Worm (Caenorhabditis elegans): ENCODE results near the gene F18C5.10.

F18C5.10 gene

DNA sequence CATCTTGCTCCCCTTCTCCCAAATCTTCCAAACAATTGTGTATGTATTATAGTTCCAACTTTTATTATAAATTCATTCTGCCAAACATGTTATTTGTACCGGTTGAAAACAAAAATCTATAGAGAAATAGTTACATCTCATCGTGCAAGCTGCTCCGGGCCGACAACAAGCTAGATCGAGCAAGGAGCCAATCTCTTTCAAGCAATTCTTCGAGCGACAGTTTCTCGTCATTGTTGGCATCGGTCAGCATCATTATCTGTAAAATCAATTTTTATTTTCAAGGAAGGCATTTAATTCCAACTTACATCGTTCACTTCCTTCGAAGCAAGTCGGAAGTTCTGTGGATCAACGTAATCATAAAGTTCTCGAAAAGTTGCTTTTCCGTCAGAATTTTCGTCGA is 29.8 kb upstream of the F18C5.10 start:
- TF ChIP-seq lsl-1 (GFP tag; optimal IDR thresholded peaks at IDR 0.05) (no peak), ceh-40 (GFP tag; IDR thresholded peaks at IDR 0.05) (no peak), nhr-90 (tag; optimal IDR thresholded peaks at IDR 0.05) (peak; percentile 15), tlf-1 (GFP tag; optimal IDR thresholded peaks at IDR 0.05) (no peak), dox-1 (GFP tag; IDR thresholded peaks at IDR 0.05) (0 out of 2 replicates have a peak, but pooled peaks have one; percentile 9), aptf-2 (GFP tag; conservative IDR thresholded peaks at IDR 0.05) (no peak), F52B5.7 (tag; optimal IDR thresholded peaks at IDR 0.05) (peak; percentile 42), F23B12.7 (tag; optimal IDR thresholded peaks at IDR 0.05; ENCODE audit: insufficient read depth) (no peak), nfyb-1 (GFP tag; IDR thresholded peaks at IDR 0.05) (peak; percentile 72; the same call in 1 of the 2 replicates), mxl-1 (tag; optimal IDR thresholded peaks at IDR 0.05) (peak; percentile 26), hlh-26 (GFP tag; conservative IDR thresholded peaks at IDR 0.05) (no peak), Y95B8A.8 (GFP tag; IDR thresholded peaks at IDR 0.05) (0 out of 2 replicates have a peak, but pooled peaks have one; percentile 53), sptf-2 (GFP tag; optimal IDR thresholded peaks at IDR 0.05) (no peak), ceh-27 (GFP tag; optimal IDR thresholded peaks at IDR 0.05) (no peak), hmg-20 (GFP tag; IDR thresholded peaks at IDR 0.05) (no peak), lin-26 (GFP tag; IDR thresholded peaks at IDR 0.05) (no peak), K12H6.12 (tag; optimal IDR thresholded peaks at IDR 0.05) (no peak), snpc-1.1 (tag; optimal IDR thresholded peaks at IDR 0.05; ENCODE audit: insufficient read depth) (no peak), madf-6 (GFP tag; IDR thresholded peaks at IDR 0.05) (0 out of 2 replicates have a peak, but pooled peaks have one; percentile 33), hmg-1.2 (GFP tag; IDR thresholded peaks at IDR 0.05) (peak; percentile 21; the same call in 1 of the 2 replicates), T26A5.8 (tag; optimal IDR thresholded peaks at IDR 0.05) (peak; percentile 54), F57C9.4 (tag; optimal IDR thresholded peaks at IDR 0.05) (no peak), lin-35 (GFP tag; optimal IDR thresholded peaks at IDR 0.05) (no peak), egl-44 (GFP tag; IDR thresholded peaks at IDR 0.05) (no peak), mes-4 (tag; optimal IDR thresholded peaks at IDR 0.05) (no peak), hsf-1 (GFP tag; IDR thresholded peaks at IDR 0.05) (no peak), T07F8.4 (tag; optimal IDR thresholded peaks at IDR 0.05) (no peak), ztf-3 (GFP tag; optimal IDR thresholded peaks at IDR 0.05) (no peak), cebp-1 (GFP tag; IDR thresholded peaks at IDR 0.05) (no peak), cebp-1 (tag; optimal IDR thresholded peaks at IDR 0.05) (peak; percentile 46), him-1 (tag; optimal IDR thresholded peaks at IDR 0.05) (no peak), mcd-1 (GFP tag; IDR thresholded peaks at IDR 0.05) (no peak), B0336.3 (GFP tag; IDR thresholded peaks at IDR 0.05) (peak; percentile 55; the same call in 1 of the 2 replicates), lsy-27 (tag; optimal IDR thresholded peaks at IDR 0.05; ENCODE audit: borderline replicate concordance, insufficient read depth) (no peak), F39B2.1 (GFP tag; IDR thresholded peaks at IDR 0.05) (no peak), K11D2.4 (GFP tag; IDR thresholded peaks at IDR 0.05) (0 out of 2 replicates have a peak, but pooled peaks have one; percentile 15), hrde-1 (tag; optimal IDR thresholded peaks at IDR 0.05; ENCODE audit: borderline replicate concordance) (peak; percentile 26), ceh-79 (tag; optimal IDR thresholded peaks at IDR 0.05) (no peak), fkh-3 (tag; optimal IDR thresholded peaks at IDR 0.05) (no peak), attf-6 (GFP tag; IDR thresholded peaks at IDR 0.05) (no peak), ekl-4 (GFP tag; IDR thresholded peaks at IDR 0.05) (0 out of 2 replicates have a peak, but pooled peaks have one; percentile 27), Y79H2A.3 (GFP tag; conservative IDR thresholded peaks at IDR 0.05) (no peak)
